Worm (Caenorhabditis elegans) whole organism, L4 larva: ENCODE results near the gene ZK686.5.
A peak's percentile ranks its signal among the peaks of the same experiment; 100 is the strongest.

Experiments used
- D1046.2 ChIP-seq: fragments of 200-800 bp; sonication (Bioruptor generic); IDR thresholded peaks from 2 replicates; pipeline ENCODE4 v1.3.6; 2022; ENCODE audit warnings: missing genetic modification characterization, missing compliant biosample characterization
- F37D6.2 ChIP-seq: sonication (generic microtip); optimal IDR thresholded peaks from 2 replicates; lab custom pipeline; 2016; ENCODE audit warnings: mild to moderate bottlenecking, missing genetic modification characterization, missing compliant biosample characterization
- F49E8.2 ChIP-seq: sonication (generic microtip); optimal IDR thresholded peaks from 2 replicates; lab custom pipeline; 2016; ENCODE audit warnings: missing compliant biosample characterization, mild to moderate bottlenecking, missing genetic modification characterization, borderline replicate concordance
- T20F7.1 ChIP-seq: fragments of 200-800 bp; sonication (Bioruptor generic); optimal IDR thresholded peaks from 2 replicates; lab custom pipeline; 2018; ENCODE audit warnings: mild to moderate bottlenecking, missing genetic modification characterization, missing compliant biosample characterization
- T26A8.4 ChIP-seq: fragments of 200-800 bp; sonication (Bioruptor generic); IDR thresholded peaks from 2 replicates; pipeline ENCODE4 v1.3.6; 2022; ENCODE audit warnings: missing genetic modification characterization, missing compliant biosample characterization
- Y105C5A.15 ChIP-seq: fragments of 200-800 bp; sonication (Bioruptor generic); IDR thresholded peaks from 2 replicates; pipeline ENCODE4 v1.3.6; 2022; ENCODE audit warnings: missing genetic modification characterization, missing compliant biosample characterization
- Y5F2A.4 ChIP-seq: fragments of 200-800 bp; sonication (Bioruptor generic); optimal IDR thresholded peaks from 2 replicates; lab custom pipeline; 2018; ENCODE audit warnings: mild to moderate bottlenecking, missing genetic modification characterization, missing compliant biosample characterization
- ZK337.2 ChIP-seq: fragments of 200-800 bp; sonication (Bioruptor generic); IDR thresholded peaks from 2 replicates; pipeline ENCODE4 v1.3.6; 2022; ENCODE audit warnings: missing genetic modification reagents, missing genetic modification characterization, missing compliant biosample characterization
- ZK546.5 ChIP-seq, 2 experiments: sonication (generic microtip); optimal IDR thresholded peaks; 2 replicates each; lab custom pipeline; 2017; ENCODE audit warnings: missing biosample characterization in 2 of 2, missing genetic modification characterization in 2 of 2
- aha-1 ChIP-seq: fragments of 150-350 bp; peaks from one replicate; lab custom pipeline; 2014; ENCODE audit warnings: missing biosample characterization, missing genetic modification characterization
- ama-1 ChIP-seq: fragments of 150-350 bp; optimal IDR thresholded peaks from 2 replicates; lab custom pipeline; 2014; ENCODE audit warnings: inconsistent platforms, mixed read lengths
- attf-4 ChIP-seq: sonication (generic microtip); optimal IDR thresholded peaks from 3 replicates; lab custom pipeline; 2017; ENCODE audit warnings: missing biosample characterization, missing genetic modification characterization
- ces-1 ChIP-seq: fragments of 150-350 bp; sonication (generic microtip); optimal IDR thresholded peaks from 4 replicates; lab custom pipeline; 2014; ENCODE audit warnings: missing biosample characterization, missing genetic modification reagents, missing genetic modification characterization
- cey-2 ChIP-seq: sonication (generic microtip); optimal IDR thresholded peaks from 3 replicates; lab custom pipeline; 2017; ENCODE audit warnings: missing genetic modification characterization, mild to moderate bottlenecking, missing compliant biosample characterization, antibody characterized with exemption, borderline replicate concordance; ENCODE audit not compliant: insufficient read depth
- ctbp-1 ChIP-seq: fragments of 200-800 bp; sonication (Bioruptor generic); IDR thresholded peaks from 2 replicates; pipeline ENCODE4 v1.3.6; 2022; ENCODE audit warnings: missing genetic modification reagents, missing genetic modification characterization, missing compliant biosample characterization
- daf-12 ChIP-seq: fragments of 150-350 bp; optimal IDR thresholded peaks from 2 replicates; lab custom pipeline; 2014; ENCODE audit warnings: missing biosample characterization, missing genetic modification reagents, missing genetic modification characterization
- daf-16 ChIP-seq, 3 experiments: sonication (generic microtip); optimal IDR thresholded peaks; 2 replicates each; lab custom pipeline; 2016 to 2017; ENCODE audit warnings: missing genetic modification characterization in 3 of 3, missing genetic modification reagents in 3 of 3, mild to moderate bottlenecking in 2 of 3, missing compliant biosample characterization in 2 of 3, missing biosample characterization in 1 of 3, moderate library complexity in 1 of 3
- daf-8 ChIP-seq: fragments of 200-800 bp; sonication (Bioruptor generic); IDR thresholded peaks from 2 replicates; pipeline ENCODE4 v1.3.6; 2022; ENCODE audit warnings: missing genetic modification characterization, missing compliant biosample characterization
- dmd-6 ChIP-seq: fragments of 200-800 bp; sonication (Bioruptor generic); IDR thresholded peaks from 2 replicates; pipeline ENCODE4 v1.3.6; 2022; ENCODE audit warnings: missing genetic modification reagents, missing genetic modification characterization, missing compliant biosample characterization
- dmd-8 ChIP-seq: fragments of 200-800 bp; sonication (Bioruptor generic); IDR thresholded peaks from 2 replicates; pipeline ENCODE4 v1.3.6; 2022; ENCODE audit warnings: missing genetic modification characterization, missing compliant biosample characterization
- dmd-9 ChIP-seq: fragments of 200-800 bp; sonication (Bioruptor generic); IDR thresholded peaks from 2 replicates; pipeline ENCODE4 v1.3.6; 2022; ENCODE audit warnings: missing genetic modification reagents, missing genetic modification characterization, missing compliant biosample characterization
- duxl-1 ChIP-seq: sonication (generic microtip); optimal IDR thresholded peaks from 2 replicates; lab custom pipeline; 2016; ENCODE audit warnings: mild to moderate bottlenecking, missing genetic modification characterization, moderate library complexity, missing compliant biosample characterization; ENCODE audit not compliant: poor library complexity
- gei-8 ChIP-seq: fragments of 200-800 bp; sonication (Bioruptor generic); optimal IDR thresholded peaks from 2 replicates; lab custom pipeline; 2018; ENCODE audit warnings: mild to moderate bottlenecking, missing genetic modification characterization, missing compliant biosample characterization
- hlh-11 ChIP-seq: fragments of 200-800 bp; sonication (Bioruptor generic); optimal IDR thresholded peaks from 2 replicates; lab custom pipeline; 2018; ENCODE audit warnings: mild to moderate bottlenecking, missing genetic modification characterization, missing compliant biosample characterization
- hlh-30 ChIP-seq: sonication (generic microtip); optimal IDR thresholded peaks from 2 replicates; lab custom pipeline; 2017; ENCODE audit warnings: antibody characterized with exemption, mild to moderate bottlenecking, missing genetic modification characterization, missing compliant biosample characterization; ENCODE audit not compliant: insufficient read depth
- hmg-1.1 ChIP-seq: fragments of 200-800 bp; sonication (Bioruptor generic); IDR thresholded peaks from 2 replicates; pipeline ENCODE4 v1.3.6; 2022; ENCODE audit warnings: missing genetic modification reagents, missing genetic modification characterization, missing compliant biosample characterization
- jun-1 ChIP-seq: fragments of 150-350 bp; optimal IDR thresholded peaks from 2 replicates; lab custom pipeline; 2014; ENCODE audit warnings: missing biosample characterization, missing genetic modification reagents, missing genetic modification characterization
- lin-1 ChIP-seq: fragments of 200-800 bp; sonication (Bioruptor generic); IDR thresholded peaks from 2 replicates; pipeline ENCODE4 v1.3.6; 2022; ENCODE audit warnings: missing genetic modification reagents, missing genetic modification characterization, missing compliant biosample characterization
- lin-29 ChIP-seq: fragments of 200-800 bp; sonication (Bioruptor generic); IDR thresholded peaks from 2 replicates; pipeline ENCODE4 v1.3.6; 2022; ENCODE audit warnings: missing genetic modification reagents, missing genetic modification characterization, missing compliant biosample characterization
- lin-39 ChIP-seq: fragments of 150-350 bp; optimal IDR thresholded peaks from 2 replicates; lab custom pipeline; 2014; ENCODE audit warnings: missing biosample characterization, missing genetic modification reagents, missing genetic modification characterization
- lir-3 ChIP-seq: sonication (generic microtip); optimal IDR thresholded peaks from 2 replicates; lab custom pipeline; 2016; ENCODE audit warnings: mild to moderate bottlenecking, missing genetic modification characterization, missing compliant biosample characterization
- madf-5 ChIP-seq, 2 experiments: fragments of 200-800 bp; sonication (Bioruptor generic); IDR thresholded peaks; 2 replicates each; pipeline ENCODE4 v1.3.6; 2022; ENCODE audit warnings: missing compliant biosample characterization in 2 of 2, missing genetic modification characterization in 2 of 2
- madf-9 ChIP-seq: fragments of 200-800 bp; sonication (Bioruptor generic); conservative IDR thresholded peaks from 2 replicates; pipeline ENCODE4 v1.3.6; 2022; ENCODE audit warnings: missing genetic modification reagents, missing genetic modification characterization, missing compliant biosample characterization
- mdt-29 ChIP-seq: fragments of 200-800 bp; sonication (Bioruptor generic); IDR thresholded peaks from 2 replicates; pipeline ENCODE4 v1.3.6; 2022; ENCODE audit warnings: missing genetic modification reagents, missing genetic modification characterization, missing compliant biosample characterization
- mes-2 ChIP-seq: sonication (generic microtip); optimal IDR thresholded peaks from 2 replicates; lab custom pipeline; 2016; ENCODE audit warnings: missing genotype, mild to moderate bottlenecking, missing genetic modification characterization, missing compliant biosample characterization; ENCODE audit not compliant: poor library complexity, severe bottlenecking
- mxl-3 ChIP-seq: fragments of 200-800 bp; sonication (Bioruptor generic); optimal IDR thresholded peaks from 2 replicates; lab custom pipeline; 2018; ENCODE audit warnings: mild to moderate bottlenecking, missing genetic modification characterization, missing compliant biosample characterization
- nhr-10 ChIP-seq: fragments of 150-350 bp; optimal IDR thresholded peaks from 2 replicates; lab custom pipeline; 2014; ENCODE audit warnings: missing biosample characterization, missing genetic modification characterization
- nhr-111 ChIP-seq: fragments of 200-800 bp; sonication (Bioruptor generic); optimal IDR thresholded peaks from 2 replicates; lab custom pipeline; 2018; ENCODE audit warnings: mild to moderate bottlenecking, missing genetic modification characterization, missing compliant biosample characterization
- nhr-237 ChIP-seq: sonication (generic microtip); optimal IDR thresholded peaks from 2 replicates; lab custom pipeline; 2017; ENCODE audit warnings: missing biosample characterization, missing genetic modification characterization
- nhr-41 ChIP-seq: fragments of 200-800 bp; sonication (Bioruptor generic); IDR thresholded peaks from 2 replicates; pipeline ENCODE4 v1.3.6; 2022; ENCODE audit warnings: missing genetic modification reagents, missing genetic modification characterization, missing compliant biosample characterization
- nhr-76 ChIP-seq: fragments of 150-350 bp; optimal IDR thresholded peaks from 2 replicates; lab custom pipeline; 2014; ENCODE audit warnings: missing biosample characterization, missing genetic modification characterization
- php-3 ChIP-seq: fragments of 200-800 bp; sonication (Bioruptor generic); IDR thresholded peaks from 2 replicates; pipeline ENCODE4 v1.3.6; 2022; ENCODE audit warnings: missing genetic modification reagents, missing genetic modification characterization, missing compliant biosample characterization
- pqm-1 ChIP-seq: sonication (generic microtip); optimal IDR thresholded peaks from 2 replicates; lab custom pipeline; 2017; ENCODE audit warnings: missing biosample characterization, missing genetic modification characterization
- rbr-2 ChIP-seq: sonication (generic microtip); optimal IDR thresholded peaks from 2 replicates; lab custom pipeline; 2016; ENCODE audit warnings: missing genotype, missing genetic modification characterization, missing compliant biosample characterization
- saeg-2 ChIP-seq: fragments of 200-800 bp; sonication (Bioruptor generic); IDR thresholded peaks from 2 replicates; pipeline ENCODE4 v1.3.6; 2022; ENCODE audit warnings: missing genetic modification reagents, missing genetic modification characterization, missing compliant biosample characterization
- set-16 ChIP-seq: fragments of 200-800 bp; sonication (Bioruptor generic); IDR thresholded peaks from 2 replicates; pipeline ENCODE4 v1.3.6; 2022; ENCODE audit warnings: missing genetic modification reagents, missing genetic modification characterization, missing compliant biosample characterization
- skn-1 ChIP-seq: fragments of 150-350 bp; optimal IDR thresholded peaks from 2 replicates; lab custom pipeline; 2014; ENCODE audit warnings: missing biosample characterization, missing genetic modification characterization
- spr-1 ChIP-seq: sonication (generic microtip); optimal IDR thresholded peaks from 2 replicates; lab custom pipeline; 2016; ENCODE audit warnings: mild to moderate bottlenecking, missing genetic modification characterization, missing compliant biosample characterization
- tag-97 ChIP-seq: fragments of 200-800 bp; sonication (Bioruptor generic); IDR thresholded peaks from 2 replicates; pipeline ENCODE4 v1.3.6; 2022; ENCODE audit warnings: missing genetic modification characterization, missing compliant biosample characterization
- unc-130 ChIP-seq: sonication (generic microtip); optimal IDR thresholded peaks from 2 replicates; lab custom pipeline; 2016; ENCODE audit warnings: missing genetic modification reagents, missing genetic modification characterization, missing compliant biosample characterization
- zip-11 ChIP-seq: fragments of 200-800 bp; sonication (Bioruptor generic); IDR thresholded peaks from 2 replicates; pipeline ENCODE4 v1.3.6; 2022; ENCODE audit warnings: missing genetic modification characterization, missing compliant biosample characterization

The ZK686.5 gene

DNA sequence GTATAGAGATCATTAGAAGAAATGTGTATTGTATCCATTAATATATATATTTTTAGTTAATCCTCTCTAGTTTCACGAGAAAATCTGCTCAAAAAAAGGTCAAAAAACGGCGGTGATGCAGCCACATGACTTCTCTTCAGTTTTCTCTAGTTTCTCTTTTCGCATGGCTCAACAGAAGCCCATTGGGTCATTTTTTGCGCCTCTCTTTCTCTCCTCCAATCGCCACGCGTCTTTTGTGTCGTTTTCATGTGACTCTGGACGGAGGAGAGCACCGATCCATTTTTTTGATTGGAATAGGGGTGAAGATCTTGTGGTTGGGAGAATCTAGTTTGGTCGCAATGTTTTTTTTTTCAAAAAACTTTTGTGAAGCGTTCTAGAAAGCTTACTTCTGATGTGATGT is 46.5 kb downstream of the ZK686.5 start (continued):
- TF ChIP-seq hlh-11 (tag; lab: Kevin White, UChicago) (peak; percentile 79), daf-12 (tag; lab: Kevin White, UChicago) (no peak), nhr-237 (tag; lab: Kevin White, UChicago) (no peak), D1046.2 (GFP tag; lab: Robert Waterston, UW) (no peak), Y5F2A.4 (GFP tag; lab: Kevin White, UChicago) (no peak), pqm-1 (tag; lab: Kevin White, UChicago) (no peak), Y105C5A.15 (GFP tag; lab: Robert Waterston, UW) (no peak), mes-2 (tag; lab: Kevin White, UChicago) (peak; percentile 51), jun-1 (tag; lab: Kevin White, UChicago) (no peak), nhr-41 (no peak), F49E8.2 (tag; lab: Kevin White, UChicago) (no peak), tag-97 (GFP tag; lab: Robert Waterston, UW) (no peak), F37D6.2 (tag; lab: Kevin White, UChicago) (peak; percentile 37), nhr-10 (tag; lab: Kevin White, UChicago) (no peak), T26A8.4 (no peak; the same call in 1 of the 2 replicates), madf-9 (GFP tag; lab: Robert Waterston, UW) (no peak), ama-1 (lab: Kevin White, UChicago) (no peak), gei-8 (GFP tag; lab: Kevin White, UChicago) (no peak), daf-16 (GFP tag; optimal IDR thresholded peaks at IDR 0.05; lab: Kevin White, UChicago) (no peak), daf-16 (tag; optimal IDR thresholded peaks at IDR 0.05; lab: Kevin White, UChicago) (no peak), ces-1 (no peak), nhr-76 (tag; lab: Kevin White, UChicago) (peak; percentile 43), rbr-2 (tag; lab: Kevin White, UChicago) (peak; percentile 8), mdt-29 (GFP tag; lab: Robert Waterston, UW) (no peak), hmg-1.1 (GFP tag; lab: Robert Waterston, UW) (0 out of 2 replicates have a peak, but pooled peaks have one; percentile 21), lin-29 (GFP tag; lab: Robert Waterston, UW) (no peak), zip-11 (no peak), saeg-2 (GFP tag; lab: Robert Waterston, UW) (no peak), nhr-111 (GFP tag; lab: Kevin White, UChicago) (no peak), attf-4 (tag; lab: Kevin White, UChicago) (no peak), lir-3 (no peak), php-3 (GFP tag; lab: Robert Waterston, UW) (no peak), lin-1 (no peak), T20F7.1 (GFP tag; lab: Kevin White, UChicago) (no peak), duxl-1 (tag; lab: Kevin White, UChicago) (no peak), ctbp-1 (no peak), daf-8 (GFP tag; lab: Robert Waterston, UW) (no peak), dmd-6 (peak; percentile 52), aha-1 (tag; lab: Kevin White, UChicago) (peak; percentile 27), cey-2 (tag; lab: Kevin White, UChicago) (no peak), unc-130 (GFP tag; lab: Kevin White, UChicago) (no peak), lin-39 (tag; lab: Kevin White, UChicago) (no peak), madf-5 (GFP tag; IDR thresholded peaks at IDR 0.05; lab: Robert Waterston, UW) (no peak), skn-1 (no peak), dmd-9 (GFP tag; lab: Robert Waterston, UW) (no peak), spr-1 (tag; lab: Kevin White, UChicago) (no peak), set-16 (GFP tag; lab: Robert Waterston, UW) (peak; percentile 29; the same call in 1 of the 2 replicates), mxl-3 (GFP tag; lab: Kevin White, UChicago) (peak; percentile 19), ZK337.2 (no peak), dmd-8 (no peak), hlh-30 (peak; percentile 97), ZK546.5 (tag; optimal IDR thresholded peaks at IDR 0.05; lab: Kevin White, UChicago) (no peak)
